Fruit fly (Drosophila melanogaster): ENCODE measurements around the gene cdi.

The cdi gene

dm6 chr3R:19074207-19074606 is 19.9 kb downstream of the cdi start:
- no peak for TF ChIP-seq psq (GFP tag; optimal IDR thresholded peaks at IDR 0.05)
- TF ChIP-seq foxo (GFP tag; optimal IDR thresholded peaks at IDR 0.05): peak in 1 of 2 experiments; percentile 47
- no peak for TF ChIP-seq Jra (GFP tag; optimal IDR thresholded peaks at IDR 0.05)
- TF ChIP-seq fru (GFP tag; optimal IDR thresholded peaks at IDR 0.05): peak; percentile 38
- TF ChIP-seq N (GFP tag; optimal IDR thresholded peaks at IDR 0.05): no peak
- no peak for TF ChIP-seq dl (GFP tag; optimal IDR thresholded peaks at IDR 0.05; ENCODE audit: insufficient read depth in 1 of 2, partially characterized antibody in 2 of 2)
- no peak for TF ChIP-seq Sp1 (GFP tag; optimal IDR thresholded peaks at IDR 0.05)
- no peak for TF ChIP-seq brk (GFP tag; optimal IDR thresholded peaks at IDR 0.05)
- no peak for TF ChIP-seq CrebA (GFP tag; optimal IDR thresholded peaks at IDR 0.05; ENCODE audit: borderline replicate concordance)
- no peak for TF ChIP-seq br (GFP tag; optimal IDR thresholded peaks at IDR 0.05)
- TF ChIP-seq ey (GFP tag; optimal IDR thresholded peaks at IDR 0.05): peak; percentile 21
- no peak for TF ChIP-seq tai (GFP tag; optimal IDR thresholded peaks at IDR 0.05)
- TF ChIP-seq OdsH (GFP tag; optimal IDR thresholded peaks at IDR 0.05): no peak
- no peak for TF ChIP-seq Hr78 (GFP tag; optimal IDR thresholded peaks at IDR 0.05)
- TF ChIP-seq CG9705 (GFP tag; optimal IDR thresholded peaks at IDR 0.05): no peak
- no peak for TF ChIP-seq sage (GFP tag; optimal IDR thresholded peaks at IDR 0.05)
- TF ChIP-seq dmrt93B (GFP tag; optimal IDR thresholded peaks at IDR 0.05): no peak
- no peak for TF ChIP-seq lola (GFP tag; optimal IDR thresholded peaks at IDR 0.05)
- TF ChIP-seq rgr (GFP tag; optimal IDR thresholded peaks at IDR 0.05): peak; percentile 3
- no peak for TF ChIP-seq woc (GFP tag; optimal IDR thresholded peaks at IDR 0.05)
- no peak for TF ChIP-seq Myc (optimal IDR thresholded peaks at IDR 0.05)
- TF ChIP-seq Dfd (GFP tag; optimal IDR thresholded peaks at IDR 0.05): no peak
- no peak for TF ChIP-seq HLH106 (tag; optimal IDR thresholded peaks at IDR 0.05)
- no peak for TF ChIP-seq dsf (GFP tag; optimal IDR thresholded peaks at IDR 0.05; ENCODE audit: borderline replicate concordance)
- TF ChIP-seq Dif (GFP tag; optimal IDR thresholded peaks at IDR 0.05; ENCODE audit: partially characterized antibody): no peak
- no peak for TF ChIP-seq Vsx2 (GFP tag; optimal IDR thresholded peaks at IDR 0.05; ENCODE audit: partially characterized antibody)

dm6 chr3R:19073002-19073401 is 21.1 kb downstream of the cdi start:
- no peak for TF ChIP-seq woc (GFP tag; optimal IDR thresholded peaks at IDR 0.05)
- no peak for TF ChIP-seq Abd-B (GFP tag; optimal IDR thresholded peaks at IDR 0.05)
- no peak for TF ChIP-seq Hnf4 (GFP tag; optimal IDR thresholded peaks at IDR 0.05)
- TF ChIP-seq dmrt93B (GFP tag; optimal IDR thresholded peaks at IDR 0.05): no peak
- TF ChIP-seq ey (GFP tag; optimal IDR thresholded peaks at IDR 0.05): peak; percentile 37
- peak; percentile 37 for TF ChIP-seq rgr (GFP tag; optimal IDR thresholded peaks at IDR 0.05)
- TF ChIP-seq h (GFP tag; optimal IDR thresholded peaks at IDR 0.05): peak; percentile 10
- TF ChIP-seq Dfd (GFP tag; optimal IDR thresholded peaks at IDR 0.05): no peak
- peak; percentile 39 for TF ChIP-seq Sp1 (GFP tag; optimal IDR thresholded peaks at IDR 0.05)
- TF ChIP-seq pan (optimal IDR thresholded peaks at IDR 0.05): no peak
- TF ChIP-seq sage (GFP tag; optimal IDR thresholded peaks at IDR 0.05): no peak
- TF ChIP-seq Jra (GFP tag; optimal IDR thresholded peaks at IDR 0.05): no peak
- peak; percentile 13 for TF ChIP-seq psq (GFP tag; optimal IDR thresholded peaks at IDR 0.05)
- TF ChIP-seq OdsH (GFP tag; optimal IDR thresholded peaks at IDR 0.05): peak; percentile 33
- no peak for TF ChIP-seq Hr78 (GFP tag; optimal IDR thresholded peaks at IDR 0.05)
- TF ChIP-seq fru (GFP tag; optimal IDR thresholded peaks at IDR 0.05): peak; percentile 37
- TF ChIP-seq GATAd (GFP tag; optimal IDR thresholded peaks at IDR 0.05): no peak
- TF ChIP-seq usp (GFP tag; optimal IDR thresholded peaks at IDR 0.05): no peak
- TF ChIP-seq foxo (GFP tag; optimal IDR thresholded peaks at IDR 0.05): peak in 1 of 2 experiments; percentile 54
- TF ChIP-seq Myc (optimal IDR thresholded peaks at IDR 0.05): no peak
- TF ChIP-seq sv (GFP tag; optimal IDR thresholded peaks at IDR 0.05): no peak
- TF ChIP-seq N (GFP tag; optimal IDR thresholded peaks at IDR 0.05): no peak
- TF ChIP-seq brk (GFP tag; optimal IDR thresholded peaks at IDR 0.05): no peak
- no peak for TF ChIP-seq jim (GFP tag; optimal IDR thresholded peaks at IDR 0.05)
- TF ChIP-seq lola (GFP tag; optimal IDR thresholded peaks at IDR 0.05): no peak
- no peak for TF ChIP-seq Hr83 (GFP tag; optimal IDR thresholded peaks at IDR 0.05; ENCODE audit: poor library complexity, severe bottlenecking)
- TF ChIP-seq Dif (GFP tag; optimal IDR thresholded peaks at IDR 0.05; ENCODE audit: partially characterized antibody): no peak
- TF ChIP-seq HLH106 (tag; optimal IDR thresholded peaks at IDR 0.05): peak; percentile 50
- TF ChIP-seq Mio (GFP tag; optimal IDR thresholded peaks at IDR 0.05): no peak
- TF ChIP-seq dl (GFP tag; optimal IDR thresholded peaks at IDR 0.05; ENCODE audit: insufficient read depth in 1 of 2, partially characterized antibody in 2 of 2): no peak
- no peak for TF ChIP-seq dsf (GFP tag; optimal IDR thresholded peaks at IDR 0.05; ENCODE audit: borderline replicate concordance)
- no peak for TF ChIP-seq CrebA (GFP tag; optimal IDR thresholded peaks at IDR 0.05; ENCODE audit: borderline replicate concordance)
- no peak for TF ChIP-seq br (GFP tag; optimal IDR thresholded peaks at IDR 0.05)
- TF ChIP-seq CG9705 (GFP tag; optimal IDR thresholded peaks at IDR 0.05): no peak
- TF ChIP-seq Vsx2 (GFP tag; optimal IDR thresholded peaks at IDR 0.05; ENCODE audit: partially characterized antibody): no peak
- TF ChIP-seq CG32264 (GFP tag; optimal IDR thresholded peaks at IDR 0.05): no peak
- no peak for TF ChIP-seq tai (GFP tag; optimal IDR thresholded peaks at IDR 0.05)
- no peak for TF ChIP-seq Rel (GFP tag; optimal IDR thresholded peaks at IDR 0.05)
- no peak for TF ChIP-seq Rel (tag; optimal IDR thresholded peaks at IDR 0.05)
